Worm (Caenorhabditis elegans) whole organism, L2 larva: Measurements from ENCODE around the gene sri-47.

ENCODE experiments used
- F13H6.1 ChIP-seq: sonication (generic microtip); optimal IDR thresholded peaks from 2 replicates; lab custom pipeline; 2016; ENCODE audit warnings: missing genetic modification characterization, missing compliant biosample characterization
- ZK546.5 ChIP-seq: sonication (generic microtip); optimal IDR thresholded peaks from 2 replicates; lab custom pipeline; 2017; ENCODE audit warnings: missing biosample characterization, missing genetic modification characterization
- aly-2 ChIP-seq: fragments of 150-350 bp; optimal IDR thresholded peaks from 2 replicates; lab custom pipeline; 2014; ENCODE audit warnings: missing biosample characterization, missing genetic modification characterization
- ama-1 ChIP-seq: fragments of 150-350 bp; optimal IDR thresholded peaks from 2 replicates; lab custom pipeline; 2018; ENCODE audit warnings: inconsistent platforms
- ceh-82 ChIP-seq: fragments of 150-350 bp; optimal IDR thresholded peaks from 2 replicates; lab custom pipeline; 2014; ENCODE audit warnings: missing biosample characterization, missing genetic modification characterization
- elt-1 ChIP-seq: fragments of 150-350 bp; optimal IDR thresholded peaks from 2 replicates; lab custom pipeline; 2014; ENCODE audit warnings: missing biosample characterization, missing genetic modification characterization
- elt-3 ChIP-seq: sonication (generic microtip); optimal IDR thresholded peaks from 2 replicates; lab custom pipeline; 2017; ENCODE audit warnings: missing biosample characterization, missing genetic modification characterization
- fos-1 ChIP-seq: fragments of 150-350 bp; optimal IDR thresholded peaks from 2 replicates; lab custom pipeline; 2014; ENCODE audit warnings: missing biosample characterization, missing genetic modification characterization
- mbf-1 ChIP-seq: sonication (generic microtip); optimal IDR thresholded peaks from 2 replicates; lab custom pipeline; 2017; ENCODE audit warnings: missing biosample characterization, missing genetic modification characterization
- mdl-1 ChIP-seq, 2 experiments: fragments of 150-350 bp in 1 of 2; sonication (generic microtip) in 1 of 2; optimal IDR thresholded peaks; 2 replicates each; lab custom pipeline; 2017; ENCODE audit warnings: missing biosample characterization in 2 of 2, missing genetic modification characterization in 2 of 2
- nhr-237 ChIP-seq: fragments of 150-350 bp; optimal IDR thresholded peaks from 2 replicates; lab custom pipeline; 2014; ENCODE audit warnings: missing biosample characterization, missing genetic modification characterization
- snpc-4 ChIP-seq: fragments of 150-350 bp; optimal IDR thresholded peaks from 2 replicates; lab custom pipeline; 2014; ENCODE audit warnings: missing biosample characterization, missing genetic modification characterization
- unc-62 ChIP-seq: fragments of 150-350 bp; optimal IDR thresholded peaks from 2 replicates; lab custom pipeline; 2014; ENCODE audit warnings: missing biosample characterization, missing genetic modification reagents, missing genetic modification characterization
- ztf-4 ChIP-seq: fragments of 150-350 bp; optimal IDR thresholded peaks from 2 replicates; lab custom pipeline; 2014; ENCODE audit warnings: missing biosample characterization, missing genetic modification characterization

DNA sequence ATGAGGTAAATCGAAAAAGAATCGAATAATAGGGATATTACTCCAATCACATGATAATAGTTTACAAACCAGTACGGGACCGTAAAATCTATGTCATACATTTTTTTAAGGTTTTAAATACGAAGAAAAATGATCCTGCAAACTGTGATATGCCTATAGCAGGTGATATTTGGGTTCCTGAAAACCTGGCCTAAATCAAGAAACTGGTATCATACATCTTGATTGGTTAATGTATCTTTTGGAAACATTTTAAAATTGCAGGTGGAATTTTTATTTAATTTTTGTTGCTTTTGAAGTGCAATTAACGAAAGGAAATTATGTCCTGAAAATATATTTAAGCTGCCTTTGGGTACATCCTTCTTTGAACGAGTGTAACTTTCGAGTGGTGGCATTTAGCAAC, 43.5 kb downstream of the sri-47 start, which contains the start of gene sri-61:
- no peak for TF ChIP-seq unc-62 (GFP tag; lab: Kevin White, UChicago)
- no peak for TF ChIP-seq elt-1 (tag; lab: Kevin White, UChicago)
- TF ChIP-seq mdl-1 (tag; optimal IDR thresholded peaks at IDR 0.05; lab: Kevin White, UChicago): no peak
- TF ChIP-seq ztf-4 (tag; lab: Kevin White, UChicago): no peak
- TF ChIP-seq ZK546.5: no peak
- TF ChIP-seq fos-1 (tag; lab: Kevin White, UChicago): no peak
- TF ChIP-seq nhr-237 (tag; lab: Kevin White, UChicago): no peak
- no peak for TF ChIP-seq elt-3
- no peak for TF ChIP-seq snpc-4 (tag; lab: Kevin White, UChicago)
- TF ChIP-seq F13H6.1 (tag; lab: Kevin White, UChicago): no peak
- TF ChIP-seq aly-2 (tag; lab: Kevin White, UChicago): no peak
- TF ChIP-seq ama-1 (lab: Kevin White, UChicago): no peak
- no peak for TF ChIP-seq ceh-82 (tag; lab: Kevin White, UChicago)
- no peak for TF ChIP-seq mbf-1 (tag; lab: Kevin White, UChicago)
